Worm (Caenorhabditis elegans) whole organism, L1 larva: ENCODE results near the gene C03E10.1.

ENCODE experiments used
- C04F5.9 ChIP-seq: sonication (generic microtip); optimal IDR thresholded peaks from 2 replicates; lab custom pipeline; 2016; ENCODE audit warnings: missing genetic modification characterization, missing compliant biosample characterization
- ama-1 ChIP-seq: fragments of 150-350 bp; optimal IDR thresholded peaks from 2 replicates; lab custom pipeline; 2014
- ets-5 ChIP-seq: fragments of 200-800 bp; sonication (Bioruptor generic); IDR thresholded peaks from 2 replicates; pipeline ENCODE4 v1.3.6; 2022; ENCODE audit warnings: missing genetic modification characterization, missing compliant biosample characterization
- fkh-4 ChIP-seq: sonication (generic microtip); optimal IDR thresholded peaks from 2 replicates; lab custom pipeline; 2016; ENCODE audit warnings: missing compliant biosample characterization, missing genetic modification characterization, borderline replicate concordance
- fos-1 ChIP-seq: fragments of 150-350 bp; optimal IDR thresholded peaks from 2 replicates; lab custom pipeline; 2014; ENCODE audit warnings: missing biosample characterization, missing genetic modification characterization
- lin-15B ChIP-seq: fragments of 150-350 bp; sonication (generic microtip); optimal IDR thresholded peaks from 3 replicates; lab custom pipeline; 2014; ENCODE audit warnings: missing biosample characterization, missing genetic modification characterization
- lsy-2 ChIP-seq, 2 experiments: fragments of 150-350 bp; optimal IDR thresholded peaks; 2 replicates each; lab custom pipeline; 2014; ENCODE audit warnings: missing biosample characterization in 2 of 2, missing genetic modification characterization in 2 of 2
- mep-1 ChIP-seq: fragments of 150-350 bp; optimal IDR thresholded peaks from 2 replicates; lab custom pipeline; 2014; ENCODE audit warnings: missing biosample characterization, missing genetic modification characterization
- nhr-76 ChIP-seq: sonication (generic microtip); optimal IDR thresholded peaks from 2 replicates; lab custom pipeline; 2017; ENCODE audit warnings: missing biosample characterization, missing genetic modification characterization
- snpc-4 ChIP-seq: fragments of 150-350 bp; optimal IDR thresholded peaks from 2 replicates; lab custom pipeline; 2014; ENCODE audit warnings: missing biosample characterization, missing genetic modification characterization
- tbx-2 ChIP-seq: sonication (generic microtip); optimal IDR thresholded peaks from 2 replicates; lab custom pipeline; 2016; ENCODE audit warnings: missing genetic modification characterization, missing compliant biosample characterization

ce11 chrV:11266681-11267080 is 24.3 kb upstream of the C03E10.1 start, which contains the start of gene str-116:
- no peak for TF ChIP-seq fos-1 (tag; lab: Kevin White, UChicago)
- TF ChIP-seq ets-5: no peak
- no peak for TF ChIP-seq snpc-4 (tag; lab: Kevin White, UChicago)
- no peak for TF ChIP-seq nhr-76 (tag; lab: Kevin White, UChicago)
- no peak for TF ChIP-seq ama-1
- no peak for TF ChIP-seq tbx-2 (tag; lab: Kevin White, UChicago)
- no peak for TF ChIP-seq mep-1 (tag; lab: Kevin White, UChicago)
- TF ChIP-seq fkh-4: no peak
- no peak for TF ChIP-seq lin-15B (tag; lab: Kevin White, UChicago)
- TF ChIP-seq lsy-2 (tag; optimal IDR thresholded peaks at IDR 0.05; lab: Kevin White, UChicago): no peak
- TF ChIP-seq C04F5.9 (tag; lab: Kevin White, UChicago): no peak
